Fruit fly (Drosophila melanogaster): ENCODE measurements around the gene fz2.

The fz2 gene

DNA sequence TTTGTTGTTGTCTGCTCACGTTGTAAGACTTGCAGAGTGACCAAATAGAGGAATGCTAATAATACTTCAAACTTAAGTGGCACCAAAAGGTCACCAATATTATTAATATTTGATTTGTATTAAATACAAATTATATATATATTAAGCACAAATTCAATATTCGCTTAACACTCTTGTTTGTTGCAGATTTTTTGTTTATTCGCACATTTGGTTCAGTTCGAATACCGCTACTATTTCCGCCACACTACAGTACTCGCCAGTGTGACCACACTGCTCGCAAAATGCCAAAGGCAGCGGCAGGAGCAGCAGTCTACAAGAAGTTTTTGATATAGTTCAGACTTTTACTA is 28.9 kb upstream of the fz2 start, which contains the start of gene Max (continued):
- TF ChIP-seq CG10366 (GFP tag; IDR thresholded peaks at IDR 0.05) (peak; percentile 77), CG9609 (GFP tag; optimal IDR thresholded peaks at IDR 0.05) (no peak), p53 (GFP tag; optimal IDR thresholded peaks at IDR 0.05) (no peak), CG32767 (GFP tag; IDR thresholded peaks at IDR 0.05) (peak; percentile 76), crc (GFP tag; optimal IDR thresholded peaks at IDR 0.05) (no peak), peb (GFP tag; IDR thresholded peaks at IDR 0.05) (peak; percentile 54; the same call in 1 of the 2 replicates), CG12236 (GFP tag; optimal IDR thresholded peaks at IDR 0.05) (no peak), Sox102F (GFP tag; optimal IDR thresholded peaks at IDR 0.05) (peak; percentile 71), Fer3 (tag; optimal IDR thresholded peaks at IDR 0.05) (peak; percentile 74), lola (GFP tag; optimal IDR thresholded peaks at IDR 0.05) (peak in 1 of 3 experiments; percentile 66), Six4 (GFP tag; optimal IDR thresholded peaks at IDR 0.05) (peak; percentile 43), Hr51 (GFP tag; optimal IDR thresholded peaks at IDR 0.05) (peak in 1 of 2 experiments; percentile 82), CG10274 (GFP tag; optimal IDR thresholded peaks at IDR 0.05) (no peak), ftz-f1 (GFP tag; optimal IDR thresholded peaks at IDR 0.05) (peak; percentile 12), ttk (GFP tag; IDR thresholded peaks at IDR 0.05) (0 out of 2 replicates have a peak, but pooled peaks have one; percentile 31), otp (GFP tag; IDR thresholded peaks at IDR 0.05) (0 out of 3 replicates have a peak, but pooled peaks have one; percentile 12), rib (GFP tag; IDR thresholded peaks at IDR 0.05) (no peak), hbn (GFP tag; IDR thresholded peaks at IDR 0.05; ENCODE audit: partially characterized antibody) (no peak), fu2 (GFP tag; optimal IDR thresholded peaks at IDR 0.05) (no peak), CG7271 (tag; optimal IDR thresholded peaks at IDR 0.05) (peak; percentile 44), CG1602 (GFP tag; optimal IDR thresholded peaks at IDR 0.05) (peak; percentile 44), amos (GFP tag; IDR thresholded peaks at IDR 0.05; ENCODE audit: partially characterized antibody) (peak; percentile 14; the same call in 1 of the 2 replicates), MESR4 (GFP tag; optimal IDR thresholded peaks at IDR 0.05) (peak; percentile 53), tna (GFP tag; IDR thresholded peaks at IDR 0.05; ENCODE audit: partially characterized antibody) (no peak), CG12942 (GFP tag; optimal IDR thresholded peaks at IDR 0.05) (peak; percentile 47), HmgZ (tag; optimal IDR thresholded peaks at IDR 0.05) (peak; percentile 83), Eip74EF (GFP tag; optimal IDR thresholded peaks at IDR 0.05) (no peak), sna (GFP tag; IDR thresholded peaks at IDR 0.05; ENCODE audit: partially characterized antibody) (no peak), Hsf (GFP tag; optimal IDR thresholded peaks at IDR 0.05) (peak; percentile 54), CTCF (GFP tag; optimal IDR thresholded peaks at IDR 0.05) (no peak), CG9215 (GFP tag; IDR thresholded peaks at IDR 0.05) (peak; percentile 34), Meics (GFP tag; optimal IDR thresholded peaks at IDR 0.05) (peak; percentile 71), CG12744 (GFP tag; optimal IDR thresholded peaks at IDR 0.05) (no peak), CG5180 (GFP tag; optimal IDR thresholded peaks at IDR 0.05) (no peak), D19A (tag; optimal IDR thresholded peaks at IDR 0.05) (peak; percentile 66), CG4328 (GFP tag; optimal IDR thresholded peaks at IDR 0.05) (peak; percentile 52), knrl (GFP tag; IDR thresholded peaks at IDR 0.05; ENCODE audit: partially characterized antibody) (no peak), CG13775 (GFP tag; optimal IDR thresholded peaks at IDR 0.05) (peak; percentile 75), jing (GFP tag; optimal IDR thresholded peaks at IDR 0.05) (no peak), CrebB (tag; optimal IDR thresholded peaks at IDR 0.05) (peak; percentile 63), Fer1 (GFP tag; optimal IDR thresholded peaks at IDR 0.05) (peak; percentile 83), NfI (GFP tag; optimal IDR thresholded peaks at IDR 0.05) (peak; percentile 79), ase (GFP tag; IDR thresholded peaks at IDR 0.05) (peak; percentile 67; the same call in 1 of the 3 replicates), ac (GFP tag; optimal IDR thresholded peaks at IDR 0.05) (no peak), corto (GFP tag; optimal IDR thresholded peaks at IDR 0.05) (no peak), CG31388 (GFP tag; optimal IDR thresholded peaks at IDR 0.05) (no peak), shn (GFP tag; optimal IDR thresholded peaks at IDR 0.05) (no peak), CG1024 (GFP tag; IDR thresholded peaks at IDR 0.05) (peak; percentile 36; the same call in 1 of the 2 replicates), CG7839 (tag; optimal IDR thresholded peaks at IDR 0.05) (peak; percentile 72), gce (GFP tag; IDR thresholded peaks at IDR 0.05) (peak; percentile 68; the same call in 2 of the 3 replicates)
